Worm (Caenorhabditis elegans): ENCODE measurements around the gene srh-67.

Gene srh-67

DNA sequence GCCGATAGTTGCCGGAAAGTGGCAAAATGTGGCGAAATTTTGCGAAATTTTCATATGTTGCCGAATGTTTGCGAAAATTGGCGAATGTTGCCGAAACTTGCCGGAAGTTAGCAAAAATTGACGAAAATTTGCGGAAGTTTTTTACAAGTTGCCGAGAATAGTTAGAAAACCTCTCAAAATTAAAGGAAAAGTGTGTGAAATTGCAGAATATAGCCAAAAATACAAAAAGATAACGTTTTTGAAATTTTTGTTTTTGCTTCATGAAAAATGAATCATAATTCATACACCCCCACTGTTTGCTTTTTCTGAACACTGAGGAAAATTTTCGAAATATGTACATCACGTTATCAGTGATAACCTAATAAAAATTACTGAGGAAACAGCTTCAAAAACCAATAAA lies 27.1 kb upstream of the srh-67 start:
- TF ChIP-seq gmeb-2 (tag; optimal IDR thresholded peaks at IDR 0.05) (no peak), nhr-232 (tag; optimal IDR thresholded peaks at IDR 0.05) (no peak), odd-2 (tag; optimal IDR thresholded peaks at IDR 0.05) (no peak), ref-2 (tag; optimal IDR thresholded peaks at IDR 0.05) (no peak), unc-55 (GFP tag; optimal IDR thresholded peaks at IDR 0.05) (no peak), ceh-9 (tag; optimal IDR thresholded peaks at IDR 0.05) (no peak), ceh-34 (tag; optimal IDR thresholded peaks at IDR 0.05) (no peak), pag-3 (tag; optimal IDR thresholded peaks at IDR 0.05; ENCODE audit: borderline replicate concordance) (no peak), C38D4.7 (GFP tag; optimal IDR thresholded peaks at IDR 0.05) (no peak), mec-3 (tag; optimal IDR thresholded peaks at IDR 0.05; ENCODE audit: borderline replicate concordance) (no peak), ceh-2 (tag; optimal IDR thresholded peaks at IDR 0.05) (no peak), hlh-8 (tag; optimal IDR thresholded peaks at IDR 0.05) (no peak)

DNA sequence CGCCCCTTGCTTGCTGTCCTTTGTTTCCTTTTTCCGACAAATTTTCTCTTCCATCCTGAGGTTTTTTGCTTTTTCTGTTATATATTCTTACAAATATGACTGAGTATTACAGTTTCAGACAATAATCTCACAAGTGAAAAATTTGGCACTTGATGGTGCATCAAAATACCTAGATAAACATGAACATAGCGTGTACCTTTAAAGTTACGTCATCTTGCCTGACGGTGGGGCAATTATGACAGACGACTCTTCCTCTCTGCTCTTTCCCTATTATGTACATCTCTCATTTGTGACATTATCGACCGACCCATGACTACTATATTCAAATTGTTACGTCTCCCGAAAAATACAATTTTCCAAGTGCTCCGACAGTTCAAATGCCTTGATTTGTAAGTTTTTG lies 26.1 kb upstream of the srh-67 start, which contains the start of gene fbxb-102:
Gene fbxb-102 (plus strand): TSS at position 301 of the 400 bp plus-strand sequence.
- no peak for TF ChIP-seq sdc-2 (tag; optimal IDR thresholded peaks at IDR 0.05)
- TF ChIP-seq ceh-19 (GFP tag; optimal IDR thresholded peaks at IDR 0.05) = no peak
- TF ChIP-seq ceh-22 (tag; optimal IDR thresholded peaks at IDR 0.05) = no peak
- TF ChIP-seq che-1 (tag; optimal IDR thresholded peaks at IDR 0.05) = no peak
- TF ChIP-seq gmeb-2 (tag; optimal IDR thresholded peaks at IDR 0.05) = no peak
- no peak for TF ChIP-seq F13H6.1 (tag; optimal IDR thresholded peaks at IDR 0.05)
- no peak for TF ChIP-seq pax-1 (tag; optimal IDR thresholded peaks at IDR 0.05)
- no peak for TF ChIP-seq unc-55 (GFP tag; optimal IDR thresholded peaks at IDR 0.05)
- TF ChIP-seq pha-2 (tag; optimal IDR thresholded peaks at IDR 0.05) = no peak
- no peak for TF ChIP-seq pha-4 (tag; optimal IDR thresholded peaks at IDR 0.05)
- no peak for TF ChIP-seq mec-3 (tag; optimal IDR thresholded peaks at IDR 0.05; ENCODE audit: borderline replicate concordance)

DNA sequence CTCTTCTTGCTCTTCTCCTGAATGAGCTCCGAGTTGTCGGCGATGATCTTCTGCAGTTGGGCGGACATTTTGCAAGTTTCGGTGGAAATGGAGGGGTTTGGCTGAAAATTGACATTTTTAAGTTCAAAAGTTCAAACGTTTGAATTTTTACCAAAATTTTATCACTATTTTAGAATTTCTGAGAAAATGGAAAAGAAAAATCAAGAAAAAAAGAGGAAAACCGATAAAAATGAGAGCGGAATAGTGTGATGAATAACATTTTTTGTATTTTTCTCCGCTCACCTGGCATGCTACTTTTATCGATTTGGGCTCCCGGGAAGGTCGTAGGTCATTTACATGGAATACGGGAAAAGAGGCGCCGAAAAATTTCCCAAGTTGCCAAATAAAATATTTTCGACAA lies 23.7 kb upstream of the srh-67 start, which contains the start of gene F15A4.10:
Gene F15A4.10 (minus strand): TSS at position 101 of the 400 bp plus-strand sequence.
- TF ChIP-seq ceh-19 (GFP tag; optimal IDR thresholded peaks at IDR 0.05) = no peak
- TF ChIP-seq Y22D7AL.16 (tag; optimal IDR thresholded peaks at IDR 0.05) = no peak

DNA sequence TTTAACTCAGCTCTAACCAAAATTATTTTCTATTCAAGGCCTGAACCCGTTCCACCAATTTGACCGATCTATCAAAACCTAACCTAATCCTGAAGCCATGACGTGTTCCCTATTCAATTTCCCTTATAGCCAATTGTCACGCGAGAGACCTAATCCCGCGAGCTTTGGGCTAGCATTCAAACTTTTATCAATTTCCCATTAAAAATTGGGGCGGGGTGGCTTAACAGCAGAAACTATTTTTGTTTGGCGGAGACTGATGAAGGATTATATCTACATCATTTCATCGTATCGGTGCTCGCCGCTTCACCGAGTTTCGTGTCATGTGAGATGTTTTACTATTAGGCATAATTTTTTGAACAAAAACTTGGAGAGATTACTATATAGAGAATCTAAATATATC lies 19.9 kb upstream of the srh-67 start:
- TF ChIP-seq fkh-6 (tag; optimal IDR thresholded peaks at IDR 0.05) (no peak), C38D4.7 (GFP tag; optimal IDR thresholded peaks at IDR 0.05) (no peak), ceh-18 (tag; optimal IDR thresholded peaks at IDR 0.05) (no peak), odd-2 (tag; optimal IDR thresholded peaks at IDR 0.05) (no peak), ceh-45 (GFP tag; IDR thresholded peaks at IDR 0.05) (no peak), ttx-3 (tag; optimal IDR thresholded peaks at IDR 0.05) (no peak)

DNA sequence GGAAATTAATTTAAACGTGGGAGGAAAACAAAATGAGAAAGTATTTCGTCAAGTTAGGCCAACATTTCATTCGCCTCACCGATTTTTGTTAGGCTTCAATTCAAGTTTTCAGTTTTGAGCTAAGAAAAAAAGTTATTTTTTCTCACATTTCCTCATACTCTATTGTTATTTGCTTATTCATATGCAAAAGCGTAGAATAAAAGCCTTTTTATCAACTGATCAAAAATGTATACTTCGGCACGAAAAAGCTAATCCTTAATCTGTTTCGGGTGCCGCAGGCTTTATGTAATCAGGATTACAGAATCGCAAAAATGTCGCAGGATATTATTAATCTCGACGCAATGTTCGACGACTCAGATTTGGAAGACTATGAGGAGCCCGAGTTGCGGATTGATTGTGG lies 18.8 kb upstream of the srh-67 start, which contains the start of gene T21B4.15:
Gene T21B4.15 (plus strand): TSS at position 301 of the 400 bp plus-strand sequence.
- TF ChIP-seq elt-2 (tag; optimal IDR thresholded peaks at IDR 0.05) (no peak), ttx-3 (tag; optimal IDR thresholded peaks at IDR 0.05) (no peak), Y22D7AL.16 (tag; optimal IDR thresholded peaks at IDR 0.05) (no peak), tbx-7 (tag; optimal IDR thresholded peaks at IDR 0.05) (no peak), eyg-1 (tag; optimal IDR thresholded peaks at IDR 0.05) (no peak), ceh-18 (tag; optimal IDR thresholded peaks at IDR 0.05) (no peak), pqm-1 (tag; optimal IDR thresholded peaks at IDR 0.05) (no peak), hlh-6 (tag; optimal IDR thresholded peaks at IDR 0.05) (no peak), ets-4 (tag; optimal IDR thresholded peaks at IDR 0.05) (no peak), syd-9 (tag; optimal IDR thresholded peaks at IDR 0.05) (no peak), dve-1 (tag; optimal IDR thresholded peaks at IDR 0.05) (no peak), mec-3 (tag; optimal IDR thresholded peaks at IDR 0.05; ENCODE audit: borderline replicate concordance) (no peak), ref-2 (tag; optimal IDR thresholded peaks at IDR 0.05) (no peak), pag-3 (tag; optimal IDR thresholded peaks at IDR 0.05; ENCODE audit: borderline replicate concordance) (no peak), che-1 (tag; optimal IDR thresholded peaks at IDR 0.05) (no peak), pat-9 (tag; optimal IDR thresholded peaks at IDR 0.05) (no peak), ztf-16 (tag; optimal IDR thresholded peaks at IDR 0.05) (no peak), ahr-1 (tag; optimal IDR thresholded peaks at IDR 0.05) (no peak)

Measured in whole organism, late embryonic.